Worm (Caenorhabditis elegans) whole organism, L3 larva: ENCODE results near the gene srh-194.
"Not testable (repeated sequence)": the region's sequence is repeated elsewhere in the genome, so short reads cannot be mapped to it uniquely, and the experiment has no call there.

Source experiments
- ZK546.5 ChIP-seq: sonication (generic microtip); optimal IDR thresholded peaks from 2 replicates; lab custom pipeline; 2017; ENCODE audit warnings: missing biosample characterization, missing genetic modification characterization
- ama-1 ChIP-seq: fragments of 150-350 bp; optimal IDR thresholded peaks from 2 replicates; lab custom pipeline; 2018
- ceh-16 ChIP-seq: sonication (generic microtip); optimal IDR thresholded peaks from 2 replicates; lab custom pipeline; 2017; ENCODE audit warnings: missing biosample characterization, missing genetic modification characterization
- ceh-28 ChIP-seq: fragments of 150-350 bp; optimal IDR thresholded peaks from 2 replicates; lab custom pipeline; 2014; ENCODE audit warnings: missing biosample characterization, missing genetic modification reagents, missing genetic modification characterization
- egl-27 ChIP-seq: sonication (generic microtip); optimal IDR thresholded peaks from 4 replicates; lab custom pipeline; 2017; ENCODE audit warnings: missing biosample characterization, missing genetic modification reagents, missing genetic modification characterization
- egl-5 ChIP-seq: fragments of 150-350 bp; optimal IDR thresholded peaks from 2 replicates; lab custom pipeline; 2017; ENCODE audit warnings: missing biosample characterization, missing genetic modification reagents, missing genetic modification characterization, inconsistent platforms
- elt-1 ChIP-seq: fragments of 150-350 bp; optimal IDR thresholded peaks from 2 replicates; lab custom pipeline; 2014; ENCODE audit warnings: missing biosample characterization, missing genetic modification characterization
- elt-3 ChIP-seq, 3 experiments: fragments of 150-350 bp in 1 of 3; sonication (generic microtip) in 2 of 3; optimal IDR thresholded peaks; 2 replicates in 2 of 3; 4 replicates in 1 of 3; lab custom pipeline; 2014 to 2017; ENCODE audit warnings: missing biosample characterization in 3 of 3, missing genetic modification characterization in 3 of 3
- hmg-11 ChIP-seq: sonication (generic microtip); optimal IDR thresholded peaks from 2 replicates; lab custom pipeline; 2016; ENCODE audit warnings: missing genetic modification characterization, missing compliant biosample characterization
- lin-39 ChIP-seq: fragments of 150-350 bp; optimal IDR thresholded peaks from 2 replicates; lab custom pipeline; 2018; ENCODE audit warnings: missing biosample characterization, missing genetic modification reagents, missing genetic modification characterization
- lsy-12 ChIP-seq: sonication (generic microtip); optimal IDR thresholded peaks from 2 replicates; lab custom pipeline; 2016; ENCODE audit warnings: mild to moderate bottlenecking, missing genetic modification characterization, missing compliant biosample characterization
- mdl-1 ChIP-seq: fragments of 150-350 bp; optimal IDR thresholded peaks from 2 replicates; lab custom pipeline; 2014; ENCODE audit warnings: missing biosample characterization, missing genetic modification characterization
- nhr-11 ChIP-seq: fragments of 150-350 bp; optimal IDR thresholded peaks from 2 replicates; lab custom pipeline; 2014; ENCODE audit warnings: missing biosample characterization, missing genetic modification characterization
- nhr-237 ChIP-seq: fragments of 150-350 bp; optimal IDR thresholded peaks from 2 replicates; lab custom pipeline; 2014; ENCODE audit warnings: missing biosample characterization, missing genetic modification characterization
- nhr-43 ChIP-seq: sonication (generic microtip); optimal IDR thresholded peaks from 2 replicates; lab custom pipeline; 2016; ENCODE audit warnings: mild to moderate bottlenecking, missing genetic modification characterization, missing compliant biosample characterization; ENCODE audit not compliant: poor library complexity, severe bottlenecking
- nhr-67 ChIP-seq: fragments of 150-350 bp; optimal IDR thresholded peaks from 2 replicates; lab custom pipeline; 2014; ENCODE audit warnings: missing biosample characterization, missing genetic modification characterization
- nhr-76 ChIP-seq: fragments of 150-350 bp; sonication (generic microtip); optimal IDR thresholded peaks from 5 replicates; lab custom pipeline; 2014; ENCODE audit warnings: missing biosample characterization, missing genetic modification characterization
- nhr-77 ChIP-seq: fragments of 150-350 bp; optimal IDR thresholded peaks from 2 replicates; lab custom pipeline; 2014; ENCODE audit warnings: missing biosample characterization, missing genetic modification characterization
- pha-4 ChIP-seq: fragments of 150-350 bp; optimal IDR thresholded peaks from 2 replicates; lab custom pipeline; 2014; ENCODE audit warnings: missing biosample characterization, missing genetic modification reagents, missing genetic modification characterization
- pqm-1 ChIP-seq: fragments of 150-350 bp; optimal IDR thresholded peaks from 2 replicates; lab custom pipeline; 2017; ENCODE audit warnings: missing biosample characterization, missing genetic modification characterization, inconsistent platforms
- snpc-4 ChIP-seq: fragments of 150-350 bp; optimal IDR thresholded peaks from 2 replicates; lab custom pipeline; 2014; ENCODE audit warnings: missing biosample characterization, missing genetic modification characterization
- unc-39 ChIP-seq: sonication (generic microtip); optimal IDR thresholded peaks from 4 replicates; lab custom pipeline; 2017; ENCODE audit warnings: missing biosample characterization, missing genetic modification characterization
- unc-62 ChIP-seq: fragments of 150-350 bp; sonication (generic microtip); optimal IDR thresholded peaks from 4 replicates; lab custom pipeline; 2014; ENCODE audit warnings: missing biosample characterization, missing genetic modification reagents, missing genetic modification characterization
- ztf-4 ChIP-seq: fragments of 150-350 bp; optimal IDR thresholded peaks from 2 replicates; lab custom pipeline; 2014; ENCODE audit warnings: missing biosample characterization, missing genetic modification characterization

The srh-194 gene

DNA sequence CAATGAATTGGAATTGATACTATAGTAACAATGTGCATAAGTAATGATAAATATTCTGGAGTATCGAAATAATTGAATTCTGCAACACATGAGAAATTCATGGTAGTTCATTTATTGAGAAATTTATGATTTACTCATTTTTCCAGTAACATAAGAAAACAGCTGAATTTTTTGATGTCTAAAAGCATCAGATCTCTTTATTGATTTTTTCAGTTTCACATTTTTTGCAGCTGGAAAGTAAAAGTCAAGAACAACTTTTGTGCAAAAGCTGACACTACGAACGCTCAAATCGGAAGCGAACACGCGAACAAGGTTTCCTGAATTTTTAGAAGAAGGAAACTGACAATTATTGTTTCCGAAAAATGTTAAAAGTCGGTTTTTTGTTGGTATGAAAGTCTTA, 3.2 kb downstream of the srh-194 start, which contains the start of gene srh-193:
TSS of gene srh-193 (minus strand) at position 101 of the 400 bp plus-strand sequence.
- TF ChIP-seq snpc-4 (tag; lab: Kevin White, UChicago); hmg-11; nhr-43 (tag; lab: Kevin White, UChicago): not testable (repeated sequence)

DNA sequence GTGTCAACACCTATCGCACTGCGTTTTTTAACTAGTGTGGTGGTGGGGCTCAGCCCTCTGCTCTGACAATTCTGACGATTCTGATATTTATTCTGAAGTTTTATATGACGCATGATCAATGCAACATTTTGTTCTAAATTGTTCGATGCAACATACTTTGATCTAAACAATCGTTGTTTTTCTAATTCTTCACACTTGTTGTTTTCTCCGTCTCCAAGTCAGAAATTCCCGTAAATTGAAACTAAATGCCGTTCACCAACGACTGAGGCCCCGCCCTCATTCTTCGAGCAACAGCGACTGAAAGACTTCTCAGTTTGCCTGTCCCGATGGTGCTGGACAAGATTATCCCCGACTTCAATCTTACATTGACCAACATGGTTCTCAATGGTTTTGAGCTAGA, 8.6 kb downstream of the srh-194 start, which contains the start of gene srt-19:
TSS of gene srt-19 (plus strand) at position 301 of the 400 bp plus-strand sequence.
- not testable (repeated sequence) for TF ChIP-seq nhr-11, nhr-237, nhr-77 (tag; lab: Kevin White, UChicago)

DNA sequence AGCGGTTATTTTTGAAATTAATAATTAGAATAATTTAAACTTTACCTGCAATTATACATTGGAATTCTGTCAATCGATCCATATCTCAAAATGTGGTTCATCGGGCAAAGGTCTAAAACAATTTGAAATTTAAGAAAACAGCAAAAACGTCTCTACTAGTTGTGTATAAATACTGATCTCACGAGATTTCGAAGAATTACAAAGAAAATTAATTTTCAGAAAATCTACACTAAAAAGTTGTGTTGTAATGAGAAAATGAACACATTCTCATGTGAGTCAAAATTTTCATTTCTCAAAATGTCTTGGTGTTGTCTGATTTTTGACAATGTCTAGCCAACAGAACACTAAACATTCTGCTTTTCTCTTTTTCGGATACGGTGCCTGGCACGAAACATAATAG, 11.6 kb downstream of the srh-194 start, which contains the start of gene srt-37:
TSS of gene srt-37 (minus strand) at position 101 of the 400 bp plus-strand sequence.
- TF ChIP-seq pqm-1 (tag; lab: Kevin White, UChicago); nhr-77 (tag; lab: Kevin White, UChicago); ztf-4: not testable (repeated sequence)
- TF ChIP-seq, all 47 proteins: peak for 0; not testable (repeated sequence) for 47

- not testable (repeated sequence) for TF ChIP-seq egl-5; ceh-28 (tag; lab: Kevin White, UChicago); elt-3 (tag; optimal IDR thresholded peaks at IDR 0.05; lab: Kevin White, UChicago)
These were observed 14.6 kb downstream of the srh-194 start, which contains the start of gene srt-20 for ce11 chrV:4278735-4279134. TSS of gene srt-20 (minus strand) at chrV:4278835.

DNA sequence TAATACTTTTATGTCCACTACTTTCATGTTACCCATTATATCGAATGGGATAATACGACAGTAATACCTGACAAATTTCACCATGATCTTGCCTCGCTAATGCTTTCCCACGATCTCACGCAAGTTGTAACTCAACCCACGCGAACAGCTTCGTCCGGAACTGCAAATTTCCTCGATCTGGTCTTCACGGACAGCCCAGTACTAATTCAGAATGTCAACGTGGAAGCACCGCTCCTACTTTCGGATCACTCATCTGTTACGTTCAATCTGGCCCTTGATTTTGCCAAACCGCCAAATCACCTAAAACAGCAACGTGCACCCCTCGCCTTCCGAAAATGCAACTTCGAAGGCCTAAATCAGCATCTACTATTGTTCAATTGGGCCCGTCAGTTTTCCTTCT, 20.0 kb downstream of the srh-194 start:
- TF ChIP-seq nhr-76 (tag; lab: Kevin White, UChicago) (no peak), elt-3 (tag; optimal IDR thresholded peaks at IDR 0.05; lab: Kevin White, UChicago) (no peak), ceh-28 (tag; lab: Kevin White, UChicago) (no peak), mdl-1 (tag; lab: Kevin White, UChicago) (no peak), egl-27 (no peak), nhr-237 (tag; lab: Kevin White, UChicago) (no peak), ceh-16 (tag; lab: Kevin White, UChicago) (no peak), unc-39 (tag; lab: Kevin White, UChicago) (no peak), lin-39 (tag; lab: Kevin White, UChicago) (no peak), egl-5 (no peak), nhr-77 (tag; lab: Kevin White, UChicago) (no peak), elt-1 (no peak), ama-1 (lab: Kevin White, UChicago) (no peak)
- TF ChIP-seq, all 47 proteins: peak for 0

- TF ChIP-seq nhr-67; elt-1; unc-62 (GFP tag; lab: Kevin White, UChicago): not testable (repeated sequence)
These were observed 22.1 kb downstream of the srh-194 start, which contains the start of gene srt-38 for ce11 chrV:4271258-4271657. TSS of gene srt-38 (minus strand) at chrV:4271358.

DNA sequence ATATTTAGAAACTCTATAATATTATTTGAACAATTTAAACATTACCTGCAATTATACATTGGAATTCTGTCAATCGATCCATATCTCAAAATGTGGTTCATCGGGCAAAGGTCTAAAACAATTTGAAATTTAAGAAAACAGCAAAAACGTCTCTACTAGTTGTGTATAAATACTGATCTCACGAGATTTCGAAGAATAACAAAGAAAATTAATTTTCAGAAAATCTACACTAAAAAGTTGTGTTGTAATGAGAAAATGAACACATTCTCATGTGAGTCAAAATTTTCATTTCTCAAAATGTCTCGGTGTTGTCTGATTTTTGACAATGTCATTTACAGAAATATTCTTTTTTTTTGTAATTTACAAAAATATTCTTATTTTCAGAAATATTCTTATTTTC, 25.1 kb downstream of the srh-194 start, which contains the start of gene srt-36:
TSS of gene srt-36 (minus strand) at position 101 of the 400 bp plus-strand sequence.
- not testable (repeated sequence) for TF ChIP-seq ama-1 (lab: Kevin White, UChicago); unc-62 (GFP tag; lab: Kevin White, UChicago); snpc-4 (tag; lab: Kevin White, UChicago)

DNA sequence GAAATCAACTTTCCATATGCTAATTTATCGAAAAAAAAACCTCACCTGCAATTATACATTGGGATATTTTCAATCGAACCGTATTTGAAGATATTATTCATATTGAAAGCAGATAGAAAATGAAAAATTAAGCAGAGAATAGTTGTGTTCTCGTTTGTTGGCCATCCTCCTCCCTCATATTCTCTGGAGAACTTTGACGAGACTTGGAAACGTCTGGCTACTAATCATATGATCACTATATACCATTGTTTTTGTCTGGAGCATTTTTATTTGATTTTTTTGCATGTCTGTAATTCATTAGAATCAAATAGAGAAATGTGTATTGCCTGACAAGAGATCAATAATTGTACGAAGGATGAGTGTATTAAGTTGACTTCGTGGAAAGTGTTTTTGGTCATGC, 28.8 kb downstream of the srh-194 start, which contains the start of gene srt-35:
TSS of gene srt-35 (minus strand) at position 101 of the 400 bp plus-strand sequence.
- TF ChIP-seq nhr-43 (tag; lab: Kevin White, UChicago) = no peak
- TF ChIP-seq pha-4 (tag; lab: Kevin White, UChicago) = no peak
- TF ChIP-seq mdl-1 (tag; lab: Kevin White, UChicago) = no peak
- no peak for TF ChIP-seq ZK546.5 (tag; lab: Kevin White, UChicago)
- no peak for TF ChIP-seq elt-1
- no peak for TF ChIP-seq lsy-12 (tag; lab: Kevin White, UChicago)
